Fruit fly (Drosophila melanogaster) Kc167 (cell line): Measurements from ENCODE around the gene CG10366.

Experiments
- Myc ChIP-seq: fragments of >200 bp; optimal IDR thresholded peaks from 2 replicates; lab custom pipeline; 2017; ENCODE audit warnings: missing external identifiers
- Sin3A ChIP-seq: fragments of >200 bp; optimal IDR thresholded peaks from 2 replicates; lab custom pipeline; 2018; ENCODE audit warnings: missing external identifiers
- insv ChIP-seq: fragments of >200 bp; optimal IDR thresholded peaks from 3 replicates; lab custom pipeline; 2018; ENCODE audit warnings: missing external identifiers
- psq ChIP-seq: fragments of >200 bp; optimal IDR thresholded peaks from 2 replicates; lab custom pipeline; 2017; ENCODE audit warnings: missing external identifiers
- ttk ChIP-seq: sonication (Bioruptor generic); optimal IDR thresholded peaks from 2 replicates; lab custom pipeline; 2017; ENCODE audit warnings: missing external identifiers

DNA sequence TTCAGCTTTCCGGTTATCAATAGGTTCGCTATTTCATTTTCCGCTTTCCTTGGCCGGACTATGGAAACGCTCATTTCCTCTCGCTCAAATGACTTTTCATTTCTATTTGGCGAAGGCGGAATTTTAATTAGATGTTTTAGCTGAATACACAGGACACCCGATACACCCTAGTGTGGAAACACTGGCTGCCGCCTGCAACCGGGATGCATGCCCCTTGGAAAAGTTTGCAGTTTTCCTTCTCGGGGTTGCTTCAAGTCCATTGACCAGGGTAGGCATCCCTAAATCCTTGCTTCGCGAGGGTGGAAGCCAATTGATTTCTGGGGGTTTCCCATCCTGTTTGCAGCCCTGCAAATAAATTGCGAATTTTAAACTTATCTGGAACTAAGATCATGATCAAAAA, 4.9 kb downstream of the CG10366 start:
- TF ChIP-seq insv (lab: Kevin White, UChicago) (no peak), Myc (lab: Kevin White, UChicago) (no peak), psq (lab: Kevin White, UChicago) (no peak), ttk (lab: Kevin White, UChicago) (no peak), Sin3A (lab: Kevin White, UChicago) (no peak)
